Fruit fly (Drosophila melanogaster) Kc167 (cell line): ENCODE results near the gene CG43784.
"Not testable (repeated sequence)": the region's sequence is repeated elsewhere in the genome, so short reads cannot be mapped to it uniquely, and the experiment has no call there.

Experiments
- Myc ChIP-seq: fragments of >200 bp; optimal IDR thresholded peaks from 2 replicates; lab custom pipeline; 2017; ENCODE audit warnings: missing external identifiers
- Sin3A ChIP-seq: fragments of >200 bp; optimal IDR thresholded peaks from 2 replicates; lab custom pipeline; 2018; ENCODE audit warnings: missing external identifiers
- h ChIP-seq: fragments of >200 bp; optimal IDR thresholded peaks from 3 replicates; lab custom pipeline; 2018; ENCODE audit warnings: missing external identifiers
- insv ChIP-seq: fragments of >200 bp; optimal IDR thresholded peaks from 3 replicates; lab custom pipeline; 2018; ENCODE audit warnings: missing external identifiers
- psq ChIP-seq: fragments of >200 bp; optimal IDR thresholded peaks from 2 replicates; lab custom pipeline; 2017; ENCODE audit warnings: missing external identifiers
- ttk ChIP-seq: sonication (Bioruptor generic); optimal IDR thresholded peaks from 2 replicates; lab custom pipeline; 2017; ENCODE audit warnings: missing external identifiers

CG43784 gene

DNA sequence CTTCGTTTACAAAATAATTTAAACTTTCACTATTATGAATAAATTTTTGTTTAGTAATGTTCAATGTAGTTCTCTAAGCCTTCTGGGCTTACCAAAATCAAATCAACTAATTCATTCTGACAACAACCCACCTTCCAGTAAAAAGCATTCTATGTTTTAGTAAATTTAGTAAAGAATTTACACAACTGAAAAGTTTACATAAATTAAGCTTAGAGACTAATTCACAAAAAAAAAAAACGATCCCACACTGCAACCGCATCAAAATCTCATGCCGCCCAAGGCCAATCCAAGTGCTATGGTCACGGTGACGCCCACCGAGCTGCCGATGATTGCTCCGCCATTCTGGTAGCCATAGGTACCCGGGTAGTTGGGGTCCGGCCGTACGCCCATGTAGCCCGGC is at the start of gene CG43784:
CG43784 (minus strand) TSS at position 101 of the 400 bp plus-strand sequence.
- TF ChIP-seq h, insv, psq: not testable (repeated sequence)

DNA sequence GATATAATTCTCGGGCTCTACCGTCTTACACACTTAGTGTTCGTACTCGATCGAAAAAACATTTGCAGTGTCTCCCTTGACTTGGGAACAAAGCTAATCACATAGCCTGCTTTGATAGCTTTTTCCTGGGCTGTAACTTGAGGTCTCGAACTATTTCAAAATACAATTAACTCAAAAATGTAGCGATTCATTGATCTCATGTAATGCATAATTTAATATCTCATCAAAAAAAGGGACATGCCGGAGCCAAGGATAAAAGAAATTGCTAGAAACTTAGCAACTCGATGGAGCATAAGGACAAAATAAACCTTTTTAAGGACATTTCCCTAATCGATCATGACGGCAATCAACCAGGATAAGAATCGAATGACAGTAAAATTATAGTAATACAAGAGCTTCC is 43.9 kb upstream of the CG43784 start, which contains the start of gene lky:
lky (minus strand) TSS at position 101 of the 400 bp plus-strand sequence.
- no peak for TF ChIP-seq psq
- no peak for TF ChIP-seq ttk (lab: Kevin White, UChicago)
- TF ChIP-seq insv = no peak
- TF ChIP-seq h = no peak
- TF ChIP-seq Sin3A (lab: Kevin White, UChicago) = no peak
- TF ChIP-seq Myc (lab: Kevin White, UChicago) = no peak

DNA sequence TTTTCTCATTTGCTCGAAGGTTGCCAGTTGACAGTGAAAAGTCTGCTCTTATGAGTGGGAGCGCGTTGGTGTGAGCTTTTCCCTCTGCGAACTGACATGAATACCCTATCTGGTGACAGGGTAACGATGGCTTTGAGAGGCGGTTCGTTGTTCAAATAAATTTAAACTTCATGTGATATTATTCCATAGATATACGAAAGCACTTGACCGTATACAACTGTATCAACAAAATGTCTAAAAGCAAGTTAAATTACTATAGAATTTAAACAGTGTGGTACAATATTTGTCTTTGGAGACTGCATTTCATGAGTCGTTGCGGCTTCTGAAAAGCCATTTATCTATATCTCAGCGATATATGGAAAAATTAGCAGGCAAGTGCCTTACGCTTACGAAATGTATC is 6.1 kb upstream of the CG43784 start:
- TF ChIP-seq psq = no peak

DNA sequence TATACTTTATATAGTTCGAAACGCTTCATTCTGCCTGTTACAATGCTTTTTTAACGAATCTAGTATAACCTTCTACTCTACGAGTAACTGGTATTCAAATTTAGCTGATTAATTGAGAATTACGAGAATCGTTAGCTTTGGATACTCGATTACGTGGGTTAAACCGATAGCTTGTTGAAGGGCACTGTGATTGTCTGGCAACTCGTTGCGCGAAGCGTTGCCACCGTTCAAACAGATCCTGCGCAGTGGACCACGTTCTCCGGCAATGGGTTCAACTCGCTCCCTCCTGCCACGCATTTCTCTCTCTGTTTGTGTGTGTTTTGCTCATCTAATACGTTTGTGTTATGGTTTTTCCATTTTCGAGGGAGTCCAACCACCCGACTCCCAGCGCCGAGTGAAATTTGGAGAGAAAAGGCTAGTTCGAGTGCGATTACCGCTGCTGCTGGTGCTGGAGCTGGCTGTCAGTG is 2.8 kb upstream of the CG43784 start, which contains the start of gene Nep3:
Nep3 (plus strand) TSS at position 417 of the 467 bp plus-strand sequence.
- no peak for TF ChIP-seq ttk (lab: Kevin White, UChicago)
- TF ChIP-seq Myc (lab: Kevin White, UChicago) = no peak
- no peak for TF ChIP-seq Sin3A (lab: Kevin White, UChicago)
- TF ChIP-seq psq = no peak
- TF ChIP-seq insv = no peak
- TF ChIP-seq h = no peak

DNA sequence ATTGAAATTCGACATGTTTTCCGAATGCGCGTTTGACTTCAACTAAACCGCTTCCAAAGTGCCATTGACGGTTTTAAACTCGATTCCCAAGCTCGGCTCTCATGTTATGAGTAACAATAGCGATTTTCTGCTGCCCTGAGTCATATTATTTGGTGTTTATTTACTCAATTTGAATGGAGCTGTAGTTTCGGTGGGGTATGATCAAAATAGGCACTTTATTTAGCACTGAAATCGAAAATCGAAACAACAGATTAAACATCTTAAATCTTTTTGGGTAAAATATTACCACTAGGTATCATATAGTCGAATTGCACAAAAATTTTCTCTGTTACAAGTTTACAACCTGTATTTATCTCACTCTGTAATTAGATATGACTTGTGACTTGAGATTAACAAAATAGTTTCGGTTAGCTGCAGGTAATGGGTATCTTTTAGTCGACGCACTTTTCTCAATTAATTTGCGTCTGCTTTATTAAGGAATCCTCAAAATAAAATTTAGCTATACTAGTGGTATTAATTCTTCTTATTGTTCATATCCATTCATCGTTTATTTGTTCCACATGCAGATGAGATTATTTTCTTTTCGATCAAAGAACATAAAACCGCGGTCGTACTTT is 1.3 kb upstream of the CG43784 start, which contains the start of gene CG12655:
CG12655 (minus strand) TSS at position 51 of the 617 bp plus-strand sequence.
- TF ChIP-seq psq (no peak), ttk (lab: Kevin White, UChicago) (no peak), Myc (lab: Kevin White, UChicago) (no peak), insv (no peak), h (no peak), Sin3A (lab: Kevin White, UChicago) (no peak)

DNA sequence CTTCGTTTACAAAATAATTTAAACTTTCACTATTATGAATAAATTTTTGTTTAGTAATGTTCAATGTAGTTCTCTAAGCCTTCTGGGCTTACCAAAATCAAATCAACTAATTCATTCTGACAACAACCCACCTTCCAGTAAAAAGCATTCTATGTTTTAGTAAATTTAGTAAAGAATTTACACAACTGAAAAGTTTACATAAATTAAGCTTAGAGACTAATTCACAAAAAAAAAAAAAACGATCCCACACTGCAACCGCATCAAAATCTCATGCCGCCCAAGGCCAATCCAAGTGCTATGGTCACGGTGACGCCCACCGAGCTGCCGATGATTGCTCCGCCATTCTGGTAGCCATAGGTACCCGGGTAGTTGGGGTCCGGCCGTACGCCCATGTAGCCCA is 4.6 kb downstream of the CG43784 start, which contains the start of gene CG45494:
CG45494 (minus strand) TSS at position 101 of the 400 bp plus-strand sequence.
- TF ChIP-seq insv; Myc (lab: Kevin White, UChicago); psq: not testable (repeated sequence)

DNA sequence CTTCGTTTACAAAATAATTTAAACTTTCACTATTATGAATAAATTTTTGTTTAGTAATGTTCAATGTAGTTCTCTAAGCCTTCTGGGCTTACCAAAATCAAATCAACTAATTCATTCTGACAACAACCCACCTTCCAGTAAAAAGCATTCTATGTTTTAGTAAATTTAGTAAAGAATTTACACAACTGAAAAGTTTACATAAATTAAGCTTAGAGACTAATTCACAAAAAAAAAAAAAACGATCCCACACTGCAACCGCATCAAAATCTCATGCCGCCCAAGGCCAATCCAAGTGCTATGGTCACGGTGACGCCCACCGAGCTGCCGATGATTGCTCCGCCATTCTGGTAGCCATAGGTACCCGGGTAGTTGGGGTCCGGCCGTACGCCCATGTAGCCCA is 9.4 kb downstream of the CG43784 start, which contains the start of gene CG45493:
CG45493 (minus strand) TSS at position 101 of the 400 bp plus-strand sequence.
- TF ChIP-seq h, psq, insv: not testable (repeated sequence)

DNA sequence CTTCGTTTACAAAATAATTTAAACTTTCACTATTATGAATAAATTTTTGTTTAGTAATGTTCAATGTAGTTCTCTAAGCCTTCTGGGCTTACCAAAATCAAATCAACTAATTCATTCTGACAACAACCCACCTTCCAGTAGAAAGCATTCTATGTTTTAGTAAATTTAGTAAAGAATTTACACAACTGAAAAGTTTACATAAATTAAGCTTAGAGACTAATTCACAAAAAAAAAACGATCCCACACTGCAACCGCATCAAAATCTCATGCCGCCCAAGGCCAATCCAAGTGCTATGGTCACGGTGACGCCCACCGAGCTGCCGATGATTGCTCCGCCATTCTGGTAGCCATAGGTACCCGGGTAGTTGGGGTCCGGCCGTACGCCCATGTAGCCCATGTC is 14.1 kb downstream of the CG43784 start, which contains the start of gene CG45492:
CG45492 (minus strand) TSS at position 101 of the 400 bp plus-strand sequence.
- not testable (repeated sequence) for TF ChIP-seq h; Myc (lab: Kevin White, UChicago); psq

DNA sequence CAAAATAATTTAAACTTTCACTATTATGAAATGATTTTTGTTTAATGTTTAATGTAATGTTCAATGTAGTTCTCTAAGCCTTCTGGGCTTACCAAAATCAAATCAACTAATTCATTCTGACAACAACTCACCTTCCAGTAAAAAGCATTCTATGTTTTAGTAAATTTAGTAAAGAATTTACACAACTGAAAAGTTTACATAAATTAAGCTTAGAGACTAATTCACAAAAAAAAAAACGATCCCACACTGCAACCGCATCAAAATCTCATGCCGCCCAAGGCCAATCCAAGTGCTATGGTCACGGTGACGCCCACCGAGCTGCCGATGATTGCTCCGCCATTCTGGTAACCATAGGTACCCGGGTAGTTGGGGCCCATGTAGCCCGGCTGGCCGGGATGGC is 19.2 kb downstream of the CG43784 start, which contains the start of gene CG45491:
CG45491 (minus strand) TSS at position 101 of the 400 bp plus-strand sequence.
- TF ChIP-seq insv; Sin3A (lab: Kevin White, UChicago); h: not testable (repeated sequence)

DNA sequence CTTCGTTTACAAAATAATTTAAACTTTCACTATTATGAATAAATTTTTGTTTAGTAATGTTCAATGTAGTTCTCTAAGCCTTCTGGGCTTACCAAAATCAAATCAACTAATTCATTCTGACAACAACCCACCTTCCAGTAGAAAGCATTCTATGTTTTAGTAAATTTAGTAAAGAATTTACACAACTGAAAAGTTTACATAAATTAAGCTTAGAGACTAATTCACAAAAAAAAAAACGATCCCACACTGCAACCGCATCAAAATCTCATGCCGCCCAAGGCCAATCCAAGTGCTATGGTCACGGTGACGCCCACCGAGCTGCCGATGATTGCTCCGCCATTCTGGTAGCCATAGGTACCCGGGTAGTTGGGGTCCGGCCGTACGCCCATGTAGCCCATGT is 23.9 kb downstream of the CG43784 start, which contains the start of gene CG45490:
CG45490 (minus strand) TSS at position 101 of the 400 bp plus-strand sequence.
- TF ChIP-seq psq; h; ttk (lab: Kevin White, UChicago): not testable (repeated sequence)

DNA sequence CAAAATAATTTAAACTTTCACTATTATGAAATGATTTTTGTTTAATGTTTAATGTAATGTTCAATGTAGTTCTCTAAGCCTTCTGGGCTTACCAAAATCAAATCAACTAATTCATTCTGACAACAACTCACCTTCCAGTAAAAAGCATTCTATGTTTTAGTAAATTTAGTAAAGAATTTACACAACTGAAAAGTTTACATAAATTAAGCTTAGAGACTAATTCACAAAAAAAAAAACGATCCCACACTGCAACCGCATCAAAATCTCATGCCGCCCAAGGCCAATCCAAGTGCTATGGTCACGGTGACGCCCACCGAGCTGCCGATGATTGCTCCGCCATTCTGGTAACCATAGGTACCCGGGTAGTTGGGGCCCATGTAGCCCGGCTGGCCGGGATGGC is 29.1 kb downstream of the CG43784 start, which contains the start of gene CG45489:
CG45489 (minus strand) TSS at position 101 of the 400 bp plus-strand sequence.
- not testable (repeated sequence) for TF ChIP-seq ttk, Sin3A, Myc (lab: Kevin White, UChicago)

DNA sequence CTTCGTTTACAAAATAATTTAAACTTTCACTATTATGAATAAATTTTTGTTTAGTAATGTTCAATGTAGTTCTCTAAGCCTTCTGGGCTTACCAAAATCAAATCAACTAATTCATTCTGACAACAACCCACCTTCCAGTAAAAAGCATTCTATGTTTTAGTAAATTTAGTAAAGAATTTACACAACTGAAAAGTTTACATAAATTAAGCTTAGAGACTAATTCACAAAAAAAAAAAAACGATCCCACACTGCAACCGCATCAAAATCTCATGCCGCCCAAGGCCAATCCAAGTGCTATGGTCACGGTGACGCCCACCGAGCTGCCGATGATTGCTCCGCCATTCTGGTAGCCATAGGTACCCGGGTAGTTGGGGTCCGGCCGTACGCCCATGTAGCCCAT is 37.8 kb downstream of the CG43784 start, which contains the start of gene CG45488:
CG45488 (minus strand) TSS at position 101 of the 400 bp plus-strand sequence.
- TF ChIP-seq Sin3A (lab: Kevin White, UChicago); Myc (lab: Kevin White, UChicago); psq: not testable (repeated sequence)

DNA sequence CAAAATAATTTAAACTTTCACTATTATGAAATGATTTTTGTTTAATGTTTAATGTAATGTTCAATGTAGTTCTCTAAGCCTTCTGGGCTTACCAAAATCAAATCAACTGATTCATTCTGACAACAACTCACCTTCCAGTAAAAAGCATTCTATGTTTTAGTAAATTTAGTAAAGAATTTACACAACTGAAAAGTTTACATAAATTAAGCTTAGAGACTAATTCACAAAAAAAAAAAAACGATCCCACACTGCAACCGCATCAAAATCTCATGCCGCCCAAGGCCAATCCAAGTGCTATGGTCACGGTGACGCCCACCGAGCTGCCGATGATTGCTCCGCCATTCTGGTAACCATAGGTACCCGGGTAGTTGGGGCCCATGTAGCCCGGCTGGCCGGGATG is 43.0 kb downstream of the CG43784 start, which contains the start of gene CG45487:
CG45487 (minus strand) TSS at position 101 of the 400 bp plus-strand sequence.
- not testable (repeated sequence) for TF ChIP-seq ttk (lab: Kevin White, UChicago); h; Myc (lab: Kevin White, UChicago)
